Fruit fly (Drosophila melanogaster) whole organism, embryonic: ENCODE results near the gene BORCS5.

Experiments
- Ada2b ChIP-seq: fragments of 200-800 bp; sonication (Bioruptor generic); IDR thresholded peaks from 2 replicates; pipeline ENCODE4 v1.3.6; 2022; ENCODE audit warnings: missing biosample characterization, missing genetic modification characterization
- B-H2 ChIP-seq: fragments of 200-800 bp; sonication (Bioruptor generic); optimal IDR thresholded peaks from 2 replicates; lab custom pipeline; 2018; ENCODE audit warnings: missing biosample characterization, mild to moderate bottlenecking, missing genetic modification characterization
- CG11093 ChIP-seq: fragments of 200-800 bp; sonication (Bioruptor generic); IDR thresholded peaks from 3 replicates; pipeline ENCODE4 v1.3.6; 2022; ENCODE audit warnings: missing biosample characterization, missing genetic modification characterization
- CG13624 ChIP-seq: fragments of 200-800 bp; sonication (Bioruptor generic); optimal IDR thresholded peaks from 2 replicates; lab custom pipeline; 2016; ENCODE audit warnings: missing biosample characterization, missing genetic modification characterization
- CG17186 ChIP-seq: fragments of 200-800 bp; sonication (Bioruptor generic); optimal IDR thresholded peaks from 3 replicates; lab custom pipeline; 2017; ENCODE audit warnings: missing biosample characterization, missing genetic modification reagents, missing genetic modification characterization
- CG18476 ChIP-seq: fragments of 200-800 bp; sonication (Bioruptor generic); optimal IDR thresholded peaks from 2 replicates; lab custom pipeline; 2016; ENCODE audit warnings: missing biosample characterization, mild to moderate bottlenecking, missing genetic modification characterization
- CG18599 ChIP-seq: fragments of 200-800 bp; sonication (Bioruptor generic); optimal IDR thresholded peaks from 3 replicates; lab custom pipeline; 2017; ENCODE audit warnings: missing biosample characterization, missing genetic modification characterization, mild to moderate bottlenecking, moderate library complexity, missing genetic modification reagents
- CG30020 ChIP-seq: fragments of 200-800 bp; optimal IDR thresholded peaks from 2 replicates; lab custom pipeline; 2019; ENCODE audit warnings: missing biosample characterization, mild to moderate bottlenecking, missing genetic modification characterization, moderate library complexity
- CG30403 ChIP-seq: fragments of 200-800 bp; sonication (Bioruptor generic); optimal IDR thresholded peaks from 3 replicates; lab custom pipeline; 2016; ENCODE audit warnings: missing biosample characterization, missing genetic modification characterization
- CG31441 ChIP-seq: fragments of 200-800 bp; sonication (Bioruptor generic); IDR thresholded peaks from 2 replicates; pipeline ENCODE4 v1.3.6; 2022; ENCODE audit warnings: missing biosample characterization, missing genetic modification characterization
- CG3163 ChIP-seq: fragments of 200-800 bp; sonication (Bioruptor generic); optimal IDR thresholded peaks from 3 replicates; lab custom pipeline; 2016; ENCODE audit warnings: missing biosample characterization, missing genetic modification characterization
- CG32767 ChIP-seq: fragments of 200-800 bp; sonication (Bioruptor generic); IDR thresholded peaks from 2 replicates; pipeline ENCODE4 v1.3.6; 2022; ENCODE audit warnings: missing biosample characterization, missing genetic modification characterization
- CG33213 ChIP-seq: fragments of 200-800 bp; sonication (Bioruptor generic); optimal IDR thresholded peaks from 3 replicates; lab custom pipeline; 2016; ENCODE audit warnings: missing biosample characterization, missing genetic modification characterization
- CG3847 ChIP-seq: fragments of 200-800 bp; sonication (Bioruptor generic); IDR thresholded peaks from 2 replicates; pipeline ENCODE4 v1.3.6; 2022; ENCODE audit warnings: missing biosample characterization, missing genetic modification characterization
- CG4328 ChIP-seq: fragments of 200-800 bp; sonication (Bioruptor generic); optimal IDR thresholded peaks from 3 replicates; lab custom pipeline; 2017; ENCODE audit warnings: missing biosample characterization, missing genetic modification reagents, missing genetic modification characterization
- CG5245 ChIP-seq: fragments of 200-800 bp; sonication (Bioruptor generic); optimal IDR thresholded peaks from 3 replicates; lab custom pipeline; 2016; ENCODE audit warnings: missing biosample characterization, missing genetic modification characterization
- CG6683 ChIP-seq: fragments of 200-800 bp; sonication (Bioruptor generic); optimal IDR thresholded peaks from 2 replicates; lab custom pipeline; 2017; ENCODE audit warnings: missing biosample characterization, mild to moderate bottlenecking, missing genetic modification characterization, missing genetic modification reagents
- CG6854 ChIP-seq: fragments of 200-800 bp; sonication (Bioruptor generic); optimal IDR thresholded peaks from 3 replicates; lab custom pipeline; 2017; ENCODE audit warnings: missing biosample characterization, mild to moderate bottlenecking, missing genetic modification characterization
- CG8924 ChIP-seq: fragments of 200-800 bp; optimal IDR thresholded peaks from 3 replicates; lab custom pipeline; 2019; ENCODE audit warnings: missing biosample characterization, mild to moderate bottlenecking, missing genetic modification characterization, moderate library complexity
- CG9437 ChIP-seq: fragments of 200-800 bp; sonication (Bioruptor generic); optimal IDR thresholded peaks from 2 replicates; lab custom pipeline; 2018; ENCODE audit warnings: missing biosample characterization, mild to moderate bottlenecking, missing genetic modification characterization
- CG9932 ChIP-seq: fragments of 200-800 bp; sonication (Bioruptor generic); IDR thresholded peaks from 2 replicates; pipeline ENCODE4 v1.3.6; 2022; ENCODE audit warnings: missing biosample characterization, missing genetic modification characterization
- D19A ChIP-seq: fragments of 200-800 bp; optimal IDR thresholded peaks from 3 replicates; lab custom pipeline; 2019; ENCODE audit warnings: missing biosample characterization, mild to moderate bottlenecking, missing genetic modification characterization, moderate library complexity
- Dp ChIP-seq: fragments of 200-800 bp; sonication (Bioruptor generic); optimal IDR thresholded peaks from 2 replicates; lab custom pipeline; 2018; ENCODE audit warnings: missing biosample characterization, mild to moderate bottlenecking, missing genetic modification characterization, moderate library complexity
- E2f2 ChIP-seq: fragments of 200-800 bp; sonication (Bioruptor generic); IDR thresholded peaks from 2 replicates; pipeline ENCODE4 v1.3.6; 2022; ENCODE audit warnings: missing biosample characterization, missing genetic modification characterization
- Ets65A ChIP-seq: fragments of 200-800 bp; sonication (Bioruptor generic); peaks from one replicate; lab custom pipeline; 2016; ENCODE audit warnings: missing biosample characterization, missing genetic modification characterization
- GATAe ChIP-seq: fragments of 200-800 bp; sonication (Bioruptor generic); conservative IDR thresholded peaks from 2 replicates; pipeline ENCODE4 v1.3.6; 2022; ENCODE audit warnings: missing biosample characterization, missing genetic modification characterization
- Gug ChIP-seq: fragments of 200-800 bp; sonication (Bioruptor generic); IDR thresholded peaks from 4 replicates; pipeline ENCODE4 v1.3.6; 2022; ENCODE audit warnings: missing biosample characterization, missing genetic modification characterization
- Hsf ChIP-seq: fragments of 200-800 bp; sonication (Bioruptor generic); optimal IDR thresholded peaks from 3 replicates; lab custom pipeline; 2016; ENCODE audit warnings: missing biosample characterization, missing genetic modification characterization
- Jarid2 ChIP-seq: fragments of 200-800 bp; sonication (Bioruptor generic); optimal IDR thresholded peaks from 3 replicates; lab custom pipeline; 2017; ENCODE audit warnings: mild to moderate bottlenecking, missing biosample characterization, missing genetic modification reagents, missing genetic modification characterization
- Mrtf ChIP-seq: fragments of 200-800 bp; sonication (Bioruptor generic); IDR thresholded peaks from 3 replicates; pipeline ENCODE4 v1.3.6; 2022; ENCODE audit warnings: missing biosample characterization, missing genetic modification characterization
- NK7.1 ChIP-seq: fragments of 200-800 bp; sonication (Bioruptor generic); optimal IDR thresholded peaks from 3 replicates; lab custom pipeline; 2016; ENCODE audit warnings: missing biosample characterization, missing genetic modification characterization
- Pdp1 ChIP-seq, 2 experiments: fragments of 200-800 bp; sonication (Bioruptor generic); optimal IDR thresholded peaks; 3 replicates each; lab custom pipeline; 2016; ENCODE audit warnings: missing biosample characterization in 2 of 2, missing genetic modification characterization in 2 of 2, mild to moderate bottlenecking in 1 of 2, moderate library complexity in 1 of 2
- Rx ChIP-seq: fragments of 200-800 bp; sonication (Bioruptor generic); IDR thresholded peaks from 2 replicates; pipeline ENCODE4 v1.3.6; 2022; ENCODE audit warnings: missing biosample characterization, missing genetic modification characterization
- ara ChIP-seq: fragments of 200-800 bp; sonication (Bioruptor generic); IDR thresholded peaks from 2 replicates; pipeline ENCODE4 v1.3.6; 2022; ENCODE audit warnings: missing biosample characterization, missing genetic modification characterization
- bbx ChIP-seq: fragments of 200-800 bp; sonication (Bioruptor generic); IDR thresholded peaks from 2 replicates; pipeline ENCODE4 v1.3.6; 2022; ENCODE audit warnings: missing biosample characterization, missing genetic modification characterization; ENCODE audit not compliant: partially characterized antibody
- chif ChIP-seq, 2 experiments: fragments of 200-800 bp; sonication (Bioruptor generic); optimal IDR thresholded peaks; 3 replicates each; lab custom pipeline; 2016; ENCODE audit warnings: missing biosample characterization in 2 of 2, missing genetic modification characterization in 2 of 2
- crc ChIP-seq: fragments of 200-800 bp; sonication (Bioruptor generic); optimal IDR thresholded peaks from 2 replicates; lab custom pipeline; 2016; ENCODE audit warnings: missing biosample characterization, missing genetic modification characterization
- dati ChIP-seq: fragments of 200-800 bp; sonication (Bioruptor generic); IDR thresholded peaks from 2 replicates; pipeline ENCODE4 v1.3.6; 2022; ENCODE audit warnings: missing biosample characterization, missing genetic modification characterization
- dm ChIP-seq: fragments of 200-800 bp; sonication (Bioruptor generic); optimal IDR thresholded peaks from 3 replicates; lab custom pipeline; 2016; ENCODE audit warnings: missing biosample characterization, missing genetic modification characterization
- grn ChIP-seq: fragments of 200-800 bp; sonication (Bioruptor generic); optimal IDR thresholded peaks from 3 replicates; lab custom pipeline; 2017; ENCODE audit warnings: missing biosample characterization, missing genetic modification characterization
- kni ChIP-seq: fragments of 200-800 bp; sonication (Bioruptor generic); optimal IDR thresholded peaks from 3 replicates; lab custom pipeline; 2017; ENCODE audit warnings: mild to moderate bottlenecking, missing biosample characterization, missing genetic modification reagents, missing genetic modification characterization
- luna ChIP-seq: fragments of 200-800 bp; sonication (Bioruptor generic); optimal IDR thresholded peaks from 2 replicates; lab custom pipeline; 2016; ENCODE audit warnings: missing biosample characterization, missing genetic modification characterization
- mam ChIP-seq: fragments of 200-800 bp; sonication (Bioruptor generic); optimal IDR thresholded peaks from 3 replicates; lab custom pipeline; 2016; ENCODE audit warnings: missing biosample characterization, missing genetic modification characterization
- nmo ChIP-seq: fragments of 200-800 bp; sonication (Bioruptor generic); optimal IDR thresholded peaks from 2 replicates; lab custom pipeline; 2018; ENCODE audit warnings: missing biosample characterization, mild to moderate bottlenecking, missing genetic modification characterization, moderate library complexity
- onecut ChIP-seq: fragments of 200-800 bp; sonication (Bioruptor generic); IDR thresholded peaks from 2 replicates; pipeline ENCODE4 v1.3.6; 2022; ENCODE audit warnings: missing biosample characterization, missing genetic modification characterization
- p53 ChIP-seq: fragments of 200-800 bp; sonication (Bioruptor generic); optimal IDR thresholded peaks from 2 replicates; lab custom pipeline; 2016; ENCODE audit warnings: missing biosample characterization, missing genetic modification characterization
- rib ChIP-seq: fragments of 200-800 bp; sonication (Bioruptor generic); IDR thresholded peaks from 2 replicates; pipeline ENCODE4 v1.3.6; 2022; ENCODE audit warnings: missing biosample characterization, missing genetic modification characterization
- row ChIP-seq: fragments of 200-800 bp; sonication (Bioruptor generic); IDR thresholded peaks from 3 replicates; pipeline ENCODE4 v1.3.6; 2022; ENCODE audit warnings: missing biosample characterization, missing genetic modification characterization
- tio ChIP-seq: fragments of 200-800 bp; sonication (Bioruptor generic); optimal IDR thresholded peaks from 2 replicates; lab custom pipeline; 2017; ENCODE audit warnings: missing biosample characterization, missing genetic modification characterization, inconsistent platforms
- twi ChIP-seq: fragments of 200-800 bp; optimal IDR thresholded peaks from 2 replicates; lab custom pipeline; 2019; ENCODE audit warnings: missing biosample characterization, mild to moderate bottlenecking, missing genetic modification characterization, moderate library complexity
- vfl ChIP-seq: fragments of 200-800 bp; sonication (Bioruptor generic); optimal IDR thresholded peaks from 2 replicates; lab custom pipeline; 2016; ENCODE audit warnings: missing biosample characterization, missing genetic modification characterization

BORCS5 gene

DNA sequence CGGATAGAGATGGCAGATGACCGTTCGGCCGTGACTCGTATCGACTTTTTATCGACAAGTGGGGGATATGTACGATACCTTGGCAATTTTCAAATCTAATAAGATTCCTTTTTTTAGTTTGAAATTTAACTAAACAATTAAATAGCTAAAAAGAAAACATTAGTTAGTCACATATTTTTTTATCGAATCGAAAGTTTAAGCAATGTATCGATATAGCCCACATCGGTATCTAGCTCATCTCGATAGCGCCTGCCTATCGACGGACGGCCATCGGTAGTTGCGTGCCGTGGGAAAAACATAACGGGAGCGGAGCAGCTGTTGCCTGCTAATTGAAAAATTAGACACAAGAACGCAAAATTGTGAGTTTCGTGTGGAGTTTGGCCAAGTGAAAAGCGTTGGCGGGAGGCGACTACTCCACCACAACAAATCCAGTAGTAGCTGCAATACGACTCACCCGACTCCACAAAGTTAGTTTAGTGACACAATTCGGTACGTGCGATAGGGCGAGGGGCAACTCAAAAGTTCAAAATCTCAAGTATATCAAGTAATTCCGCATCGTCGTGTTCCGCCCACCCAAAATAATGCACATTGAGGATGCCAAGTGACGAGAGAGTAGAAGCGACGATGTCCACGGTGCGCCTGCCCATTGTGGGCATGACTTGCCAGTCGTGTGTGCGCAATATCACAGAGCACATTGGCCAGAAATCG is 17.7 kb downstream of the BORCS5 start, which contains the start of the genes CG10347 and ATP7 (continued):
- TF ChIP-seq p53 (GFP tag; lab: Kevin White, UChicago), result peak; percentile 43
- TF ChIP-seq twi, result no peak
- TF ChIP-seq Hsf, result peak; percentile 39
- peak; percentile 37 for TF ChIP-seq CG3163 (GFP tag; lab: Kevin White, UChicago)
- peak; percentile 60 for TF ChIP-seq grn (GFP tag; lab: Kevin White, UChicago)
- no peak for TF ChIP-seq CG32767 (GFP tag; lab: Robert Waterston, UW)
- peak; percentile 38 for TF ChIP-seq B-H2 (GFP tag; lab: Kevin White, UChicago)
- TF ChIP-seq CG18599 (GFP tag; lab: Kevin White, UChicago), result peak; percentile 23
- no peak for TF ChIP-seq tio (GFP tag; lab: Kevin White, UChicago)
- TF ChIP-seq onecut (GFP tag; lab: Robert Waterston, UW), result no peak
- TF ChIP-seq CG9437 (GFP tag; lab: Kevin White, UChicago), result peak; percentile 13
- peak; percentile 64 for TF ChIP-seq E2f2
- no peak for TF ChIP-seq dm
- peak; percentile 53 for TF ChIP-seq Dp (GFP tag; lab: Kevin White, UChicago)
- TF ChIP-seq Ets65A, result peak; percentile 80
- no peak for TF ChIP-seq kni
- TF ChIP-seq CG11093, result no peak
- TF ChIP-seq Rx, result no peak
- no peak for TF ChIP-seq chif (GFP tag; optimal IDR thresholded peaks at IDR 0.05; lab: Kevin White, UChicago)
- no peak for TF ChIP-seq vfl (GFP tag; lab: Kevin White, UChicago)
- no peak for TF ChIP-seq crc (GFP tag; lab: Kevin White, UChicago)
- TF ChIP-seq row, result peak; percentile 66
- 0 out of 2 replicates have a peak, but pooled peaks have one; percentile 21 for TF ChIP-seq CG31441 (GFP tag; lab: Robert Waterston, UW)
- no peak for TF ChIP-seq GATAe (GFP tag; lab: Robert Waterston, UW)
- peak; percentile 42 for TF ChIP-seq CG30020
- peak; percentile 80 for TF ChIP-seq Jarid2 (GFP tag; lab: Kevin White, UChicago)
- peak; percentile 36 for TF ChIP-seq mam (GFP tag; lab: Kevin White, UChicago)
- no peak for TF ChIP-seq CG33213 (GFP tag; lab: Kevin White, UChicago)
- TF ChIP-seq Pdp1 (GFP tag; optimal IDR thresholded peaks at IDR 0.05; lab: Kevin White, UChicago), result peak; percentile 11 to 40
- no peak for TF ChIP-seq CG3847 (GFP tag; lab: Robert Waterston, UW)
- peak; percentile 45 for TF ChIP-seq CG9932 (GFP tag; lab: Robert Waterston, UW)
- peak; percentile 20; the same call in 1 of the 4 replicates for TF ChIP-seq Gug (GFP tag; lab: Robert Waterston, UW)
- TF ChIP-seq CG5245 (GFP tag; lab: Kevin White, UChicago), result no peak
- TF ChIP-seq CG30403, result peak; percentile 62
- TF ChIP-seq CG13624 (GFP tag; lab: Kevin White, UChicago), result peak; percentile 27
- TF ChIP-seq CG6683 (GFP tag; lab: Kevin White, UChicago), result no peak
- peak; percentile 15 for TF ChIP-seq CG17186 (GFP tag; lab: Kevin White, UChicago)
- TF ChIP-seq NK7.1 (GFP tag; lab: Kevin White, UChicago), result no peak
- no peak for TF ChIP-seq dati
- TF ChIP-seq D19A (tag; lab: Kevin White, UChicago), result no peak
- no peak for TF ChIP-seq Ada2b (GFP tag; lab: Robert Waterston, UW)
- TF ChIP-seq bbx, result peak; percentile 84
- no peak for TF ChIP-seq rib (GFP tag; lab: Robert Waterston, UW)
- peak; percentile 47 for TF ChIP-seq nmo (GFP tag; lab: Kevin White, UChicago)
- TF ChIP-seq CG6854 (GFP tag; lab: Kevin White, UChicago), result no peak
- no peak for TF ChIP-seq ara
- peak; percentile 17 for TF ChIP-seq CG4328 (GFP tag; lab: Kevin White, UChicago)
- TF ChIP-seq CG18476 (GFP tag; lab: Kevin White, UChicago), result peak; percentile 98
- no peak for TF ChIP-seq luna (GFP tag; lab: Kevin White, UChicago)
- TF ChIP-seq CG8924 (tag; lab: Kevin White, UChicago), result peak; percentile 41
- TF ChIP-seq Mrtf (GFP tag; lab: Robert Waterston, UW), result no peak
